Fruit fly (Drosophila melanogaster) whole organism, pupa: ENCODE results near the gene CG6409.
A peak's percentile ranks its signal among the peaks of the same experiment; 100 is the strongest.

Experiments
- CG17806 ChIP-seq: fragments of 200-800 bp; sonication (Bioruptor generic); optimal IDR thresholded peaks from 2 replicates; lab custom pipeline; 2018; ENCODE audit warnings: missing biosample characterization, mild to moderate bottlenecking, missing genetic modification characterization, moderate library complexity
- CG8159 ChIP-seq: fragments of 200-800 bp; sonication (Bioruptor generic); optimal IDR thresholded peaks from 3 replicates; lab custom pipeline; 2018; ENCODE audit warnings: missing biosample characterization, mild to moderate bottlenecking, missing genetic modification characterization, moderate library complexity

dm6 chr3L:10909612-10910011, 27.4 kb upstream of the CG6409 start:
- TF ChIP-seq CG8159 (tag; lab: Kevin White, UChicago) (peak; percentile 19), CG17806 (no peak)
